Fruit fly (Drosophila melanogaster) whole organism, embryonic: ENCODE data around the gene arm.

ENCODE experiments used
- ATbp ChIP-seq: fragments of 200-800 bp; sonication (Bioruptor generic); optimal IDR thresholded peaks from 2 replicates; lab custom pipeline; 2017; ENCODE audit warnings: missing biosample characterization, mild to moderate bottlenecking, missing genetic modification characterization, missing genetic modification reagents
- Awh ChIP-seq: fragments of 200-800 bp; sonication (Bioruptor generic); IDR thresholded peaks from 2 replicates; pipeline ENCODE4, ENCODE4 v1.3.6; 2022; ENCODE audit warnings: missing biosample characterization, missing genetic modification characterization
- Bgb ChIP-seq: fragments of 200-800 bp; sonication (Bioruptor generic); IDR thresholded peaks from 2 replicates; pipeline ENCODE4 v1.3.6; 2022; ENCODE audit warnings: missing biosample characterization, missing genetic modification characterization; ENCODE audit not compliant: partially characterized antibody
- CG1024 ChIP-seq: fragments of 200-800 bp; sonication (Bioruptor generic); IDR thresholded peaks from 2 replicates; pipeline ENCODE4 v1.3.6; 2022; ENCODE audit warnings: missing biosample characterization, missing genetic modification characterization
- CG10462 ChIP-seq: fragments of 200-800 bp; sonication (Bioruptor generic); optimal IDR thresholded peaks from 2 replicates; lab custom pipeline; 2016; ENCODE audit warnings: missing biosample characterization, missing genetic modification characterization
- CG11247 ChIP-seq: fragments of 200-800 bp; sonication (Bioruptor generic); IDR thresholded peaks from 2 replicates; pipeline ENCODE4 v1.3.6; 2022; ENCODE audit warnings: missing biosample characterization, missing genetic modification characterization
- CG12659 ChIP-seq: fragments of 200-800 bp; sonication (Bioruptor generic); optimal IDR thresholded peaks from 3 replicates; lab custom pipeline; 2017; ENCODE audit warnings: mild to moderate bottlenecking, missing biosample characterization, missing genetic modification reagents, missing genetic modification characterization
- CG13296 ChIP-seq: fragments of 200-800 bp; sonication (Bioruptor generic); optimal IDR thresholded peaks from 3 replicates; lab custom pipeline; 2018; ENCODE audit warnings: missing biosample characterization, mild to moderate bottlenecking, missing genetic modification characterization
- CG13894 ChIP-seq: fragments of 200-800 bp; sonication (Bioruptor generic); optimal IDR thresholded peaks from 3 replicates; lab custom pipeline; 2018; ENCODE audit warnings: missing biosample characterization, mild to moderate bottlenecking, missing genetic modification characterization, moderate library complexity
- CG14050 ChIP-seq: fragments of 200-800 bp; sonication (Bioruptor generic); IDR thresholded peaks from 3 replicates; pipeline ENCODE4 v1.3.6; 2022; ENCODE audit warnings: missing biosample characterization, missing genetic modification characterization
- CG15601 ChIP-seq: fragments of 200-800 bp; sonication (Bioruptor generic); optimal IDR thresholded peaks from 3 replicates; lab custom pipeline; 2019; ENCODE audit warnings: missing biosample characterization, mild to moderate bottlenecking, missing genetic modification characterization, moderate library complexity
- CG16863 ChIP-seq: fragments of 200-800 bp; sonication (Bioruptor generic); optimal IDR thresholded peaks from 3 replicates; lab custom pipeline; 2016; ENCODE audit warnings: missing biosample characterization, missing genetic modification characterization
- CG17359 ChIP-seq: fragments of 200-800 bp; sonication (Bioruptor generic); optimal IDR thresholded peaks from 3 replicates; lab custom pipeline; 2018; ENCODE audit warnings: missing biosample characterization, mild to moderate bottlenecking, missing genetic modification characterization, moderate library complexity
- CG18262 ChIP-seq: fragments of 200-800 bp; optimal IDR thresholded peaks from 3 replicates; lab custom pipeline; 2019; ENCODE audit warnings: missing biosample characterization, mild to moderate bottlenecking, missing genetic modification characterization, moderate library complexity
- CG3163 ChIP-seq: fragments of 200-800 bp; sonication (Bioruptor generic); optimal IDR thresholded peaks from 3 replicates; lab custom pipeline; 2016; ENCODE audit warnings: missing biosample characterization, missing genetic modification characterization
- CG3407 ChIP-seq: fragments of 200-800 bp; sonication (Bioruptor generic); optimal IDR thresholded peaks from 2 replicates; lab custom pipeline; 2018; ENCODE audit warnings: missing biosample characterization, mild to moderate bottlenecking, missing genetic modification characterization
- CG3847 ChIP-seq: fragments of 200-800 bp; sonication (Bioruptor generic); IDR thresholded peaks from 2 replicates; pipeline ENCODE4 v1.3.6; 2022; ENCODE audit warnings: missing biosample characterization, missing genetic modification characterization
- CG43689 ChIP-seq: fragments of 200-800 bp; sonication (Bioruptor generic); IDR thresholded peaks from 2 replicates; pipeline ENCODE4 v1.3.6; 2022; ENCODE audit warnings: missing biosample characterization, missing genetic modification characterization
- CG5245 ChIP-seq: fragments of 200-800 bp; sonication (Bioruptor generic); optimal IDR thresholded peaks from 3 replicates; lab custom pipeline; 2016; ENCODE audit warnings: missing biosample characterization, missing genetic modification characterization
- CG6854 ChIP-seq: fragments of 200-800 bp; sonication (Bioruptor generic); optimal IDR thresholded peaks from 3 replicates; lab custom pipeline; 2017; ENCODE audit warnings: missing biosample characterization, mild to moderate bottlenecking, missing genetic modification characterization
- CG7271 ChIP-seq: fragments of 200-800 bp; sonication (Bioruptor generic); optimal IDR thresholded peaks from 2 replicates; lab custom pipeline; 2018; ENCODE audit warnings: missing biosample characterization, mild to moderate bottlenecking, missing genetic modification characterization, moderate library complexity
- CG8388 ChIP-seq: fragments of 200-800 bp; sonication (Bioruptor generic); optimal IDR thresholded peaks from 2 replicates; lab custom pipeline; 2019; ENCODE audit warnings: missing biosample characterization, mild to moderate bottlenecking, missing genetic modification characterization, moderate library complexity
- CG8765 ChIP-seq: fragments of 200-800 bp; sonication (Bioruptor generic); IDR thresholded peaks from 2 replicates; pipeline ENCODE4 v1.3.6; 2022; ENCODE audit warnings: missing biosample characterization, missing genetic modification characterization
- Dll ChIP-seq: fragments of 200-800 bp; sonication (Bioruptor generic); IDR thresholded peaks from 4 replicates; pipeline ENCODE4 v1.3.6; 2022; ENCODE audit warnings: missing biosample characterization, missing genetic modification characterization; ENCODE audit not compliant: partially characterized antibody
- HLH3B ChIP-seq: fragments of 200-800 bp; sonication (Bioruptor generic); IDR thresholded peaks from 2 replicates; pipeline ENCODE4 v1.3.6; 2022; ENCODE audit warnings: missing biosample characterization, missing genetic modification characterization
- Hsf ChIP-seq: fragments of 200-800 bp; sonication (Bioruptor generic); optimal IDR thresholded peaks from 3 replicates; lab custom pipeline; 2016; ENCODE audit warnings: missing biosample characterization, missing genetic modification characterization
- NK7.1 ChIP-seq: fragments of 200-800 bp; sonication (Bioruptor generic); optimal IDR thresholded peaks from 3 replicates; lab custom pipeline; 2016; ENCODE audit warnings: missing biosample characterization, missing genetic modification characterization
- Nf-YC ChIP-seq: fragments of 200-800 bp; optimal IDR thresholded peaks from 3 replicates; lab custom pipeline; 2019; ENCODE audit warnings: missing biosample characterization, mild to moderate bottlenecking, missing genetic modification characterization, moderate library complexity
- Ssrp ChIP-seq: fragments of 200-800 bp; sonication (Bioruptor generic); optimal IDR thresholded peaks from 2 replicates; lab custom pipeline; 2018; ENCODE audit warnings: missing biosample characterization, mild to moderate bottlenecking, missing genetic modification characterization, moderate library complexity
- ac ChIP-seq: fragments of 200-800 bp; sonication (Bioruptor generic); optimal IDR thresholded peaks from 3 replicates; lab custom pipeline; 2017; ENCODE audit warnings: missing biosample characterization, mild to moderate bottlenecking, missing genetic modification characterization
- amos ChIP-seq: fragments of 200-800 bp; sonication (Bioruptor generic); IDR thresholded peaks from 2 replicates; pipeline ENCODE4 v1.3.6; 2022; ENCODE audit warnings: missing biosample characterization, missing genetic modification characterization; ENCODE audit not compliant: partially characterized antibody
- ato ChIP-seq: fragments of 200-800 bp; sonication (Bioruptor generic); IDR thresholded peaks from 2 replicates; pipeline ENCODE4 v1.3.6; 2022; ENCODE audit warnings: missing biosample characterization, missing genetic modification characterization; ENCODE audit not compliant: partially characterized antibody
- bab2 ChIP-seq: fragments of 200-800 bp; sonication (Bioruptor generic); optimal IDR thresholded peaks from 2 replicates; lab custom pipeline; 2016; ENCODE audit warnings: missing biosample characterization, missing genetic modification characterization
- disco-r ChIP-seq: fragments of 200-800 bp; sonication (Bioruptor generic); optimal IDR thresholded peaks from 2 replicates; lab custom pipeline; 2016; ENCODE audit warnings: missing biosample characterization, missing genetic modification characterization
- fd96Cb ChIP-seq: fragments of 200-800 bp; sonication (Bioruptor generic); optimal IDR thresholded peaks from 2 replicates; lab custom pipeline; 2018; ENCODE audit warnings: missing biosample characterization, mild to moderate bottlenecking, missing genetic modification characterization, moderate library complexity
- gro ChIP-seq: fragments of 200-800 bp; sonication (Bioruptor generic); optimal IDR thresholded peaks from 2 replicates; lab custom pipeline; 2016; ENCODE audit warnings: missing biosample characterization, missing genetic modification characterization
- h ChIP-seq: fragments of >200 bp; optimal IDR thresholded peaks from 2 replicates; lab custom pipeline; 2017
- kay ChIP-seq: fragments of 200-800 bp; sonication (Bioruptor generic); optimal IDR thresholded peaks from 2 replicates; lab custom pipeline; 2016; ENCODE audit warnings: missing biosample characterization, missing genetic modification characterization
- nau ChIP-seq: fragments of 200-800 bp; sonication (Bioruptor generic); optimal IDR thresholded peaks from 3 replicates; lab custom pipeline; 2017; ENCODE audit warnings: missing biosample characterization, mild to moderate bottlenecking, missing genetic modification characterization, missing genetic modification reagents
- nerfin-1 ChIP-seq: fragments of 200-800 bp; sonication (Bioruptor generic); optimal IDR thresholded peaks from 3 replicates; lab custom pipeline; 2019; ENCODE audit warnings: missing biosample characterization, mild to moderate bottlenecking, missing genetic modification characterization, moderate library complexity
- odd ChIP-seq: fragments of 200-800 bp; sonication (Bioruptor generic); optimal IDR thresholded peaks from 2 replicates; lab custom pipeline; 2017; ENCODE audit warnings: missing biosample characterization, mild to moderate bottlenecking, missing genetic modification characterization
- phol ChIP-seq: fragments of 200-800 bp; sonication (Bioruptor generic); optimal IDR thresholded peaks from 3 replicates; lab custom pipeline; 2018; ENCODE audit warnings: missing biosample characterization, mild to moderate bottlenecking, missing genetic modification characterization, moderate library complexity
- row ChIP-seq: fragments of 200-800 bp; sonication (Bioruptor generic); IDR thresholded peaks from 3 replicates; pipeline ENCODE4 v1.3.6; 2022; ENCODE audit warnings: missing biosample characterization, missing genetic modification characterization
- salm ChIP-seq: fragments of 200-800 bp; sonication (Bioruptor generic); optimal IDR thresholded peaks from 2 replicates; lab custom pipeline; 2018; ENCODE audit warnings: missing biosample characterization, mild to moderate bottlenecking, missing genetic modification characterization
- sens-2 ChIP-seq: fragments of 200-800 bp; sonication (Bioruptor generic); IDR thresholded peaks from 2 replicates; pipeline ENCODE4 v1.3.6; 2022; ENCODE audit warnings: missing biosample characterization, missing genetic modification characterization
- sima ChIP-seq: fragments of 200-800 bp; sonication (Bioruptor generic); optimal IDR thresholded peaks from 2 replicates; lab custom pipeline; 2016; ENCODE audit warnings: missing biosample characterization, missing genetic modification characterization
- slbo ChIP-seq: fragments of 200-800 bp; sonication (Bioruptor generic); IDR thresholded peaks from 2 replicates; pipeline ENCODE4 v1.3.6; 2022; ENCODE audit warnings: missing biosample characterization, missing genetic modification characterization
- sob ChIP-seq: fragments of 200-800 bp; sonication (Bioruptor generic); IDR thresholded peaks from 2 replicates; pipeline ENCODE4 v1.3.6; 2022; ENCODE audit warnings: missing biosample characterization, missing genetic modification characterization
- toy ChIP-seq: fragments of 200-800 bp; sonication (Bioruptor generic); IDR thresholded peaks from 2 replicates; pipeline ENCODE4 v1.3.6; 2022; ENCODE audit warnings: missing biosample characterization, missing genetic modification characterization
- tx ChIP-seq: fragments of 200-800 bp; sonication (Bioruptor generic); optimal IDR thresholded peaks from 2 replicates; lab custom pipeline; 2016; ENCODE audit warnings: missing biosample characterization, missing genetic modification characterization
- zen ChIP-seq: fragments of 200-800 bp; sonication (Bioruptor generic); optimal IDR thresholded peaks from 3 replicates; lab custom pipeline; 2018; ENCODE audit warnings: missing biosample characterization, mild to moderate bottlenecking, missing genetic modification characterization, moderate library complexity
- zfh1 ChIP-seq: fragments of 200-800 bp; sonication (Bioruptor generic); IDR thresholded peaks from 3 replicates; pipeline ENCODE4 v1.3.6; 2022; ENCODE audit warnings: missing biosample characterization, missing genetic modification characterization

arm gene

DNA sequence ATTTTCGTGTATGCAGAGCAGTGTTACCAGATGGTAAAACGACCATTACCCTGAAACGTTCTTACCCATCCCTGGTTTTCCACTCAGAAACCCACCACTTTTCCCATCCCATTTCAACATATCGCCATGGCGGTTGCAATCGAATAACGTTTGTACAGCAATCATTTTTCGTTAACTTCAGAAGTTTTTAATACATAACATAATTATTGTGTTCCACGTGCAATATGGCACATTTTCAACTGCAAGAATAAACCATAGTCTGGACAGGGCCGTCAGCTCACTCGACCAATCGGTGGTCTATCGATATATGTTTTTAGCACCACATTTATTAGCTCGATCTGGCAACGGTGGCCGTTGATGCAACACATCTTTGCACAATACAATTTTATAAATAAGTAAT is 10.5 kb downstream of the arm start, which contains the start of the genes trr and mRpL16 (continued):
- TF ChIP-seq toy (GFP tag; lab: Robert Waterston, UW) (no peak), odd (GFP tag; lab: Kevin White, UChicago) (no peak), kay (no peak), fd96Cb (tag; lab: Kevin White, UChicago) (no peak), salm (tag; lab: Kevin White, UChicago) (no peak), CG13296 (GFP tag; lab: Kevin White, UChicago) (no peak), zfh1 (GFP tag; lab: Robert Waterston, UW) (peak; percentile 43; the same call in 1 of the 3 replicates), sob (GFP tag; lab: Robert Waterston, UW) (peak; percentile 40; the same call in 1 of the 2 replicates), disco-r (GFP tag; lab: Kevin White, UChicago) (no peak), CG12659 (peak; percentile 84), CG5245 (GFP tag; lab: Kevin White, UChicago) (no peak), Nf-YC (peak; percentile 45), slbo (GFP tag; lab: Robert Waterston, UW) (peak; percentile 64), row (GFP tag; lab: Robert Waterston, UW) (peak; percentile 74), CG14050 (GFP tag; lab: Robert Waterston, UW) (no peak), CG8388 (peak; percentile 26), nerfin-1 (tag; lab: Kevin White, UChicago) (peak; percentile 5), CG43689 (GFP tag; lab: Robert Waterston, UW) (no peak), CG13894 (tag; lab: Kevin White, UChicago) (no peak), Ssrp (tag; lab: Kevin White, UChicago) (no peak), bab2 (GFP tag; lab: Kevin White, UChicago) (peak; percentile 38), CG1024 (GFP tag; lab: Robert Waterston, UW) (no peak), NK7.1 (GFP tag; lab: Kevin White, UChicago) (no peak), CG7271 (tag; lab: Kevin White, UChicago) (peak; percentile 14), h (lab: Kevin White, UChicago) (no peak), sens-2 (GFP tag; lab: Robert Waterston, UW) (no peak), CG8765 (GFP tag; lab: Robert Waterston, UW) (no peak), phol (tag; lab: Kevin White, UChicago) (peak; percentile 83), ATbp (GFP tag; lab: Kevin White, UChicago) (no peak), nau (GFP tag; lab: Kevin White, UChicago) (no peak), zen (tag; lab: Kevin White, UChicago) (peak; percentile 13), Dll (GFP tag; lab: Robert Waterston, UW) (peak; percentile 86), HLH3B (GFP tag; lab: Robert Waterston, UW) (no peak), amos (GFP tag; lab: Robert Waterston, UW) (peak; percentile 70), CG3847 (GFP tag; lab: Robert Waterston, UW) (peak; percentile 62), Awh (GFP tag; lab: Robert Waterston, UW) (no peak), sima (GFP tag; lab: Kevin White, UChicago) (no peak), CG11247 (GFP tag; lab: Robert Waterston, UW) (peak; percentile 35; the same call in 1 of the 2 replicates), CG3163 (GFP tag; lab: Kevin White, UChicago) (no peak), CG17359 (tag; lab: Kevin White, UChicago) (no peak), CG6854 (no peak), CG3407 (GFP tag; lab: Kevin White, UChicago) (no peak), CG10462 (GFP tag; lab: Kevin White, UChicago) (no peak), CG15601 (tag; lab: Kevin White, UChicago) (no peak), gro (no peak), ac (GFP tag; lab: Kevin White, UChicago) (no peak), tx (GFP tag; lab: Kevin White, UChicago) (peak; percentile 31), CG18262 (tag; lab: Kevin White, UChicago) (peak; percentile 43), Hsf (GFP tag; lab: Kevin White, UChicago) (peak; percentile 18), ato (GFP tag; lab: Robert Waterston, UW) (0 out of 2 replicates have a peak, but pooled peaks have one; percentile 45), CG16863 (GFP tag; lab: Kevin White, UChicago) (no peak), Bgb (GFP tag; lab: Robert Waterston, UW) (peak; percentile 66)
